Fruit fly (Drosophila melanogaster): Measurements from ENCODE around the gene CG18558.
A peak's percentile ranks its signal among the peaks of the same experiment; 100 is the strongest.

CG18558 gene

DNA sequence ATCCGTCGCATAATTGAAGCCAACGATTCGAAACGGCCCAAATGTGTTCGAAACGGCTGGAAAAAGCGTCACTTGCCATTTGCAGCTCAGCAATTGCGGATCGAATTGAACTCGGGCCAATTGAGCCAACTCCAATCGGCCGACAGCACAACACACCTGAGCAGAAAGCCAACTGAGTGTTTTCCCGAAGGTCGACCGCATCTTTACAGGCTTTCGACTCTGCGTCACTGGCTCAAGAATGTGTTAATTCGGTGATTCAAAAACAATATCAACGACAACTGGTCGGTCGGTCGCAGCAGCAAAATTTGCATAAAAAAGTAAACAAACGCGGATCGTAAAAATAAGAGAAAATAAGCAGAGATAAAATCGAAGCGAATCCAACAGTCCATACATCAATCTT, 4.0 kb downstream of the CG18558 start:
- TF ChIP-seq OdsH (GFP tag; optimal IDR thresholded peaks at IDR 0.05) (no peak), Mio (GFP tag; optimal IDR thresholded peaks at IDR 0.05) (no peak), rgr (GFP tag; optimal IDR thresholded peaks at IDR 0.05) (no peak), jim (GFP tag; optimal IDR thresholded peaks at IDR 0.05) (no peak), Rel (GFP tag; optimal IDR thresholded peaks at IDR 0.05) (no peak), Rel (tag; optimal IDR thresholded peaks at IDR 0.05) (no peak), Hnf4 (GFP tag; optimal IDR thresholded peaks at IDR 0.05) (no peak), CG32264 (GFP tag; optimal IDR thresholded peaks at IDR 0.05) (no peak), CG9705 (GFP tag; optimal IDR thresholded peaks at IDR 0.05) (no peak), Hr83 (GFP tag; optimal IDR thresholded peaks at IDR 0.05; ENCODE audit: poor library complexity, severe bottlenecking) (no peak), pan (optimal IDR thresholded peaks at IDR 0.05) (no peak)

DNA sequence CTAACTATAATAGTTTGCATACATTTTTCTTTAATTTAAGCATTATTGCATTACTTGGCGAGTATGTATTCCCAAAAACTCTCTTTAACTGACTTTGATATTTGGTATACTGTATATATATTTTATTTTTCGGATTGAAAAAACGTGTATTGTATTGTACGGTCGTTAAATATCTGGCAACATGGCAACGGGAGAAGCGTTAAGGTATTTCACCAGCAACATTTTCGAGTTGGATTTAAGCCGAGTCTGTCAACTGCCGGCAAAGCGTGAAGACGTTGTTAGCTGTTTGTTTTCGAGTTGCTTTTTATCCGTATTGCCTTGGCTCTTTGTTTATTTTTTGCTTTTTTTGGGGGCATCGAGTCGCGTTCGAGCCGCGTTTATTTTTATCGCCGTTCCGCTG, 4.5 kb downstream of the CG18558 start, which contains the start of gene CG2975:
CG2975 (plus strand) TSS at position 275 of the 400 bp plus-strand sequence.
- TF ChIP-seq dl (GFP tag; optimal IDR thresholded peaks at IDR 0.05; ENCODE audit: insufficient read depth in 1 of 2, partially characterized antibody in 2 of 2) (no peak), rgr (GFP tag; optimal IDR thresholded peaks at IDR 0.05) (no peak)

dm6 chr2L:2837742-2838461, 6.4 kb downstream of the CG18558 start, which contains the start of the genes CG3119 and Cpr23B:
Gene CG3119 (minus strand): TSS chr2L:2837833.
Gene Cpr23B (plus strand): TSS chr2L:2838411.
- TF ChIP-seq HLH106 (tag; optimal IDR thresholded peaks at IDR 0.05) (no peak), Abd-B (GFP tag; optimal IDR thresholded peaks at IDR 0.05) (no peak)

- no peak for TF ChIP-seq Hr83 (GFP tag; optimal IDR thresholded peaks at IDR 0.05; ENCODE audit: poor library complexity, severe bottlenecking)
- TF ChIP-seq tai (GFP tag; optimal IDR thresholded peaks at IDR 0.05), result peak; percentile 70
- TF ChIP-seq Mio (GFP tag; optimal IDR thresholded peaks at IDR 0.05), result no peak
- no peak for TF ChIP-seq usp (GFP tag; optimal IDR thresholded peaks at IDR 0.05)
- TF ChIP-seq fru (GFP tag; optimal IDR thresholded peaks at IDR 0.05), result peak; percentile 88
- TF ChIP-seq N (GFP tag; optimal IDR thresholded peaks at IDR 0.05), result no peak
- peak; percentile 89 for TF ChIP-seq dmrt93B (GFP tag; optimal IDR thresholded peaks at IDR 0.05)
- no peak for TF ChIP-seq Dfd (GFP tag; optimal IDR thresholded peaks at IDR 0.05)
- no peak for TF ChIP-seq dl (GFP tag; optimal IDR thresholded peaks at IDR 0.05; ENCODE audit: insufficient read depth in 1 of 2, partially characterized antibody in 2 of 2)
- TF ChIP-seq Dif (GFP tag; optimal IDR thresholded peaks at IDR 0.05; ENCODE audit: partially characterized antibody), result no peak
- TF ChIP-seq Sp1 (GFP tag; optimal IDR thresholded peaks at IDR 0.05), result peak; percentile 95
- TF ChIP-seq ey (GFP tag; optimal IDR thresholded peaks at IDR 0.05), result peak; percentile 72
- TF ChIP-seq Vsx2 (GFP tag; optimal IDR thresholded peaks at IDR 0.05; ENCODE audit: partially characterized antibody), result no peak
- TF ChIP-seq h (GFP tag; optimal IDR thresholded peaks at IDR 0.05), result peak; percentile 83
- TF ChIP-seq dsf (GFP tag; optimal IDR thresholded peaks at IDR 0.05; ENCODE audit: borderline replicate concordance), result peak; percentile 17
- TF ChIP-seq foxo (GFP tag; optimal IDR thresholded peaks at IDR 0.05), result peak in 1 of 2 experiments; percentile 93
- TF ChIP-seq woc (GFP tag; optimal IDR thresholded peaks at IDR 0.05), result peak; percentile 76
- TF ChIP-seq CG32264 (GFP tag; optimal IDR thresholded peaks at IDR 0.05), result no peak
- peak; percentile 86 for TF ChIP-seq sv (GFP tag; optimal IDR thresholded peaks at IDR 0.05)
- no peak for TF ChIP-seq Jra (GFP tag; optimal IDR thresholded peaks at IDR 0.05)
- peak; percentile 81 for TF ChIP-seq rgr (GFP tag; optimal IDR thresholded peaks at IDR 0.05)
- TF ChIP-seq OdsH (GFP tag; optimal IDR thresholded peaks at IDR 0.05), result peak; percentile 89
- TF ChIP-seq pan (optimal IDR thresholded peaks at IDR 0.05), result no peak
- no peak for TF ChIP-seq jim (GFP tag; optimal IDR thresholded peaks at IDR 0.05)
- peak; percentile 91 for TF ChIP-seq HLH106 (tag; optimal IDR thresholded peaks at IDR 0.05)
- peak; percentile 77 for TF ChIP-seq CG9705 (GFP tag; optimal IDR thresholded peaks at IDR 0.05)
- no peak for TF ChIP-seq Myc (optimal IDR thresholded peaks at IDR 0.05)
- TF ChIP-seq brk (GFP tag; optimal IDR thresholded peaks at IDR 0.05), result peak; percentile 72
- TF ChIP-seq lola (GFP tag; optimal IDR thresholded peaks at IDR 0.05), result no peak
- TF ChIP-seq Hnf4 (GFP tag; optimal IDR thresholded peaks at IDR 0.05), result peak; percentile 70
- no peak for TF ChIP-seq Abd-B (GFP tag; optimal IDR thresholded peaks at IDR 0.05)
- TF ChIP-seq br (GFP tag; optimal IDR thresholded peaks at IDR 0.05), result peak; percentile 83
- TF ChIP-seq Rel (GFP tag; optimal IDR thresholded peaks at IDR 0.05), result peak; percentile 7
- TF ChIP-seq Rel (tag; optimal IDR thresholded peaks at IDR 0.05), result peak; percentile 37
- peak; percentile 56 for TF ChIP-seq psq (GFP tag; optimal IDR thresholded peaks at IDR 0.05)
- TF ChIP-seq sage (GFP tag; optimal IDR thresholded peaks at IDR 0.05), result peak; percentile 69
- peak; percentile 4 for TF ChIP-seq CrebA (GFP tag; optimal IDR thresholded peaks at IDR 0.05; ENCODE audit: borderline replicate concordance)
- TF ChIP-seq GATAd (GFP tag; optimal IDR thresholded peaks at IDR 0.05), result peak; percentile 3
- TF ChIP-seq Hr78 (GFP tag; optimal IDR thresholded peaks at IDR 0.05), result no peak
These were observed 13.9 kb downstream of the CG18558 start for dm6 chr2L:2830341-2830800.
